Worm (Caenorhabditis elegans): ENCODE data around the gene Y48B6A.13.

Y48B6A.13 gene

DNA sequence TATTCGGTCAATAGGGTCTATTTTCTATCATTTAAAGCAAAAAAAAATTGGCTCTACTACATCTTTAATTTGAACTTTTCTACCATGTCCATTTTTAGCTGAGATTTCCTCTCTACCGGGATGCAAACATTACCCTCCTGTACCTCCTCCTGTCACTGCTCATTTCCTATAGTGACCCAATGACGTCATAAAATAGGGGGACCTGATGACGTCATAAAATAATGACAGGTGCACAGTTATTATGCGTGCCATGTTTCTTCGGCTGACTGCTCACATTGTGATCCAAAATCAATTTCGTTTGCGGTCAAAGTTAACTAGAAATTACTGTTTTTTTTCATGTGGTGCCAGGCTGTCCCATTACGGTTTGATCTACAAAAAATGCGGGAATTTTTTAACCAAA, 39.1 kb downstream of the Y48B6A.13 start:
- TF ChIP-seq nhr-25 (tag; optimal IDR thresholded peaks at IDR 0.05) = no peak
- no peak for TF ChIP-seq fkh-2 (tag; optimal IDR thresholded peaks at IDR 0.05)
- TF ChIP-seq zag-1 (tag; optimal IDR thresholded peaks at IDR 0.05) = no peak
- TF ChIP-seq nhr-12 (tag; optimal IDR thresholded peaks at IDR 0.05) = no peak
- TF ChIP-seq ceh-16 (tag; optimal IDR thresholded peaks at IDR 0.05) = no peak
- no peak for TF ChIP-seq elt-1 (tag; optimal IDR thresholded peaks at IDR 0.05)
- no peak for TF ChIP-seq nhr-76 (tag; optimal IDR thresholded peaks at IDR 0.05)

DNA sequence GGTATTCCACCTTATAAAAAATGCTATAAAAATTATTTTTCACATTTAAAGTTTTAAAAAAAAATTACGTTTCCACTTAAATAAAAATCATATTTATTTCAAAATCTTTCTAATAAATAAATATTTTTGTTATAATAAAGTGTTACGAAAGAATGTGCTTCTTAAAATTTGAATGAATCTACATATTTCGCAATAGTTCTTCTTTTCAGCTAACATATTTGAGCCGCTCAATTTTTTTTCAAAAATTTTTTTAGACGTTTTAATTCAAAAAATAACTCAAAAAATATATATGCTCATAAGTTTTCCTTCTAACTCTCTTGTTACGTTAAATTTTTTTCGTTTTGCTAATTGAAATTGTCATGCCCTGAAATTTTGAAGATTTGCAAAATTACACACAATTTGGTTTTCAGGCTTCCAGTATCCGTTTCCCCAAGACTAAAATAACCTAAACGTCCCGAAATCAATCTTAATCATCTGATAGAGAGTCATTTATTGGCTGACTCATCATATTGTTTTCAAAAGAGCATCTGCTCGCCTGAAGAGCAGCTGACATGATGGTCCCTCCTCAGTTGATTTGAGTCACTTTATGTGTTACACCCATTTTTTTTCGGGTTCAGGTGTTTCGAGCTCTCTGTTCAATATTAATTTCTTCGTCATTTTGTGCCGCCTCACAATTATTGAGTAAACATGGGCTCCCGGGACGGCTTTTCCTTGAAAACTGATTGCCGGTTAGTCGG, 47.7 kb downstream of the Y48B6A.13 start, which contains the start of gene efhd-1:
Gene efhd-1, plus strand, starts transcription at position 582 of the 737 bp plus-strand sequence.
- TF ChIP-seq egl-5 (tag; optimal IDR thresholded peaks at IDR 0.05) (peak; percentile 0), nhr-23 (tag; optimal IDR thresholded peaks at IDR 0.05) (no peak), nhr-11 (tag; optimal IDR thresholded peaks at IDR 0.05) (no peak)

DNA sequence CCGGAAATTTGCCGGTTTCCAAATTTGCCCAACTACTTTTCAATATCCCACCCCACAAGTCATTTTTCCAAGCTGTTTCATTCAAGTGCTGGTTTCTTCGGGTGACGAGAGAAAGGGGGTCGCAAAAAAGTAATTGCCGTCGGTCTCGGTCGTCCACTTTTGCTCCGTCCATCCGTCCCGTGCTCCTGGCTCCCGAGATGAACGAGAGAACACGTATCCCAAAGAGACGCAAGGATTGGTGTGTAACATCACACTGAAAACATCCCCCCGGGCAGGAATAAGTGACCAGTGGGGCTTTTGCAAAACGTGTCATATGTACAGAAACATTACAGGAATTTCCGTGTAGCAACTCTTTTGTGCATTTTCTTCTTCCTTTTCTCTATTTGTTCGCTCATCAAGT, 49.4 kb downstream of the Y48B6A.13 start:
- TF ChIP-seq fkh-10 (GFP tag; optimal IDR thresholded peaks at IDR 0.05) (no peak), eor-1 (tag; optimal IDR thresholded peaks at IDR 0.05) (no peak)

DNA sequence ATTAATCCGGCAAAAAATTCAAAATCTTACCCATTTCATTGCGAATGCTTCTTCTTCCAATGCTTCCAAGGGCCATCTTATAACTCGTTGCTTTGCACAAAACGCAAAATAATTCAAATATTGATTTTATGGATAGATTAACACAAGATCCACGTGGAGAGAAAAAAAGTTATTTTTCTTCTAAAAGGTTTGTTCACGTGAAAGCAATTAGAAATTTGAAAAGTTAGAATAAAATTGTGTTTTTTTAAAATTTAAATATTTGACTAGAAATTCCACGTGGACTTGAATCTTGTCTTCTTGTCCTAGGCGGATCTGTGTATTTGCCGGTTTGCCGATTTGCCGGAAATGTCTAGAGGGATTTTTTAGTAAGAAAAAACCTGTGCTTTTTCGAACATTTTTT, 51.0 kb downstream of the Y48B6A.13 start, which contains the start of gene Y48B6A.5:
Gene Y48B6A.5, minus strand, starts transcription at position 101 of the 400 bp plus-strand sequence.
- no peak for TF ChIP-seq aly-2 (tag; optimal IDR thresholded peaks at IDR 0.05)
- TF ChIP-seq ceh-82 (tag; optimal IDR thresholded peaks at IDR 0.05) = no peak
- TF ChIP-seq elt-2 (tag; optimal IDR thresholded peaks at IDR 0.05) = no peak
- TF ChIP-seq nhr-77 (tag; optimal IDR thresholded peaks at IDR 0.05) = no peak
- no peak for TF ChIP-seq fkh-10 (GFP tag; optimal IDR thresholded peaks at IDR 0.05)
- no peak for TF ChIP-seq pqm-1 (tag; optimal IDR thresholded peaks at IDR 0.05)
- TF ChIP-seq lin-39 (tag; optimal IDR thresholded peaks at IDR 0.05) = no peak
- no peak for TF ChIP-seq eor-1 (tag; optimal IDR thresholded peaks at IDR 0.05)
- no peak for TF ChIP-seq ztf-4 (tag; optimal IDR thresholded peaks at IDR 0.05)
- no peak for TF ChIP-seq mdl-1 (tag; optimal IDR thresholded peaks at IDR 0.05)
- TF ChIP-seq ztf-11 (tag; optimal IDR thresholded peaks at IDR 0.05) = no peak
- TF ChIP-seq unc-62 (GFP tag; optimal IDR thresholded peaks at IDR 0.05) = no peak
- TF ChIP-seq egl-5 (tag; optimal IDR thresholded peaks at IDR 0.05) = no peak
- TF ChIP-seq nhr-23 (tag; optimal IDR thresholded peaks at IDR 0.05) = no peak
- TF ChIP-seq unc-39 (tag; optimal IDR thresholded peaks at IDR 0.05) = no peak
- no peak for TF ChIP-seq ceh-16 (tag; optimal IDR thresholded peaks at IDR 0.05)
- TF ChIP-seq snpc-4 (tag; optimal IDR thresholded peaks at IDR 0.05) = no peak
- TF ChIP-seq lsy-12 (tag; optimal IDR thresholded peaks at IDR 0.05) = no peak
- TF ChIP-seq nhr-76 (tag; optimal IDR thresholded peaks at IDR 0.05) = no peak

DNA sequence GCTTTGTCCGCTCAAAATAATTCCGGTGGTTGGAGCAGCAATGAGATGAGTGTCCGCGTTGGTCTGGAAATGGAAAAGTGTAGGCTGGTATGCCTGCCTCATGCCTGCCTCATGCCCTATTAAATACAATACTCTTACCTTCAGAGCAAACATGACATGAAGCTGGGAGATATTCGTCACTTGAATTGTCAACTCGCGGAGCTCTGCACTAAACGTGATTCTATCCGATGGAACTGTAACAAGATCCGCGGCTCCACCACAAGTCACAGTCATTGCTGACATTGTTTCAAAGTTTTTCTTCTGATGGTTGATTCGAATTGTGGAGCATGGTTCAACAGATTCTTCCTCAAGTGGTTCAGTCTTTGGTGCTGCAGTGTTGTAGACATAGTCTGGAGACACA, 52.9 kb downstream of the Y48B6A.13 start:
- no peak for TF ChIP-seq zag-1 (tag; optimal IDR thresholded peaks at IDR 0.05)
- TF ChIP-seq fkh-10 (GFP tag; optimal IDR thresholded peaks at IDR 0.05) = no peak
- no peak for TF ChIP-seq jun-1 (tag; optimal IDR thresholded peaks at IDR 0.05)
- no peak for TF ChIP-seq lin-39 (tag; optimal IDR thresholded peaks at IDR 0.05)
- no peak for TF ChIP-seq nhr-11 (tag; optimal IDR thresholded peaks at IDR 0.05)
- TF ChIP-seq nhr-76 (tag; optimal IDR thresholded peaks at IDR 0.05) = no peak
- TF ChIP-seq snpc-4 (tag; optimal IDR thresholded peaks at IDR 0.05) = no peak
- TF ChIP-seq nhr-28 (tag; optimal IDR thresholded peaks at IDR 0.05) = no peak
- TF ChIP-seq egl-27 (tag; optimal IDR thresholded peaks at IDR 0.05) = no peak
- no peak for TF ChIP-seq lin-15B (tag; optimal IDR thresholded peaks at IDR 0.05)
- no peak for TF ChIP-seq sea-2 (GFP tag; optimal IDR thresholded peaks at IDR 0.05)

DNA sequence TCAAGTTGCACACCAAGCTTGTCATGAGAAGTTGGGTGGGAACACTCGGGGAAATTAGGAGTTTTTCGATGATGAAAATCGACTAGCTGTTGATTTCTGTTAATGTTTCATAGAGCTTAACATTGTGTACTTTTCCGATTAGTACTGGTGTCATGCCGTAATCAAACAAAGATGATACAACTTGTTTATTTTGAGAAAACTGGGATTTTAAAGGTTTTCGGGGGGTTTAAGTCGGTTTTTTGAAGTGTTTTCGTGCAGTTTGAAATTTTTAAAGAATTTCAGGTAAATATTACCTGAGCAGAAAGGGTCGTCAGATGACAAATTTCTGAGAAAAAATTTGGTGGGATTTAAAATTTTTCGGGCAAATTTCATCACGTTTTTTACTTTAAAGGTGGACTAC, 54.5 kb downstream of the Y48B6A.13 start, which contains the start of gene eat-2:
Gene eat-2, minus strand, starts transcription at position 101 of the 400 bp plus-strand sequence.
- no peak for TF ChIP-seq hmg-11 (tag; optimal IDR thresholded peaks at IDR 0.05)
- TF ChIP-seq ceh-82 (tag; optimal IDR thresholded peaks at IDR 0.05) = no peak
- TF ChIP-seq nhr-28 (tag; optimal IDR thresholded peaks at IDR 0.05) = no peak
- no peak for TF ChIP-seq nhr-77 (tag; optimal IDR thresholded peaks at IDR 0.05)
- TF ChIP-seq fos-1 (tag; optimal IDR thresholded peaks at IDR 0.05) = no peak
- no peak for TF ChIP-seq nhr-43 (tag; optimal IDR thresholded peaks at IDR 0.05; ENCODE audit: poor library complexity, severe bottlenecking)
- TF ChIP-seq fkh-2 (tag; optimal IDR thresholded peaks at IDR 0.05) = no peak
- TF ChIP-seq sea-2 (GFP tag; optimal IDR thresholded peaks at IDR 0.05) = no peak
- no peak for TF ChIP-seq nhr-12 (tag; optimal IDR thresholded peaks at IDR 0.05)
- TF ChIP-seq egl-5 (tag; optimal IDR thresholded peaks at IDR 0.05) = no peak
- TF ChIP-seq nhr-237 (tag; optimal IDR thresholded peaks at IDR 0.05) = no peak
- no peak for TF ChIP-seq zag-1 (tag; optimal IDR thresholded peaks at IDR 0.05)
